Worm (Caenorhabditis elegans): ENCODE data around the gene ZK896.4.

Gene ZK896.4

DNA sequence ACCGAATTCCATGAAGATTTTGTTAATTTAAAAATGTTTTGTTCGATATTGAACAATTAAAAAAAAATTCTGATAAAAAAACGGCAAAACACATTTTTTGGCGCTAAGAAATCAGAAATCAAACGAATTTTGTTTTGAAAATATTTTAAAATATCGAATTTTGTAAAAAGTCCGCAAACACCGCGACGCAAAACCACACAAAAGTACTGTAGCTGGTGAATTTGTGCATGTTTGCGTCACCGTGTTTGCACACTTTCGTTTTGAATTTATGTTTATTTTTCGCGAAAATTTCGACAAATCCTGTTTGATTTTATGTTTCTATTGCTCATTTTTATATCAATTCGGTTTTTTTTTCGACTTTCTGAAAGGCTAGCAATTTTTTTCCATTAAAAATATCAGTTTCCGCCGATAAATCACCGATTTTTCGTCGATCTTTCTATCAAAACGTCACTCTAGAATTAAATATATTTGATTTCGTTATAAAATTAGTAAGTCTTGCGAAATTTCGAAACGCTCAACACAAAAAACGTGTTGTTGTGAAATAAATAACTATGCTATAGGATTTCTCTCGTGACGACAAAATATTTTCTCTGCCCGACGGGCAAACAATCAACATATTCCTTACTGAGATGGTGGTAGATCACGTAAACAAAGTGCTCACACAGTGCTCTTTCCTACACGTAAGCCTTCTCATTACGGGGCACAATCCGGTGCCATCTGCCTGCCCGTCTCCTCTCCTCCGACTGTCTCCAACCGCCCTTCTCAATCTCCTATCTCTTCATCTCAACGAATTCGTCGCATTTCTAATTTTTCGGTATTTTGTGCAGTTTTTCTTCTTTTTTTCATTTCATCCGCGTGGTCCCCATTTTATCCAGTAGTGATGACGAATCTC, 51.2 kb downstream of the ZK896.4 start:
- TF ChIP-seq unc-42 (tag; optimal IDR thresholded peaks at IDR 0.05), result no peak
- no peak for TF ChIP-seq pros-1 (tag; optimal IDR thresholded peaks at IDR 0.05)
- TF ChIP-seq ceh-24 (tag; optimal IDR thresholded peaks at IDR 0.05), result no peak
- no peak for TF ChIP-seq pha-2 (tag; optimal IDR thresholded peaks at IDR 0.05)
- TF ChIP-seq elt-4 (tag; optimal IDR thresholded peaks at IDR 0.05), result no peak
- no peak for TF ChIP-seq pag-3 (tag; optimal IDR thresholded peaks at IDR 0.05; ENCODE audit: borderline replicate concordance)
- no peak for TF ChIP-seq ets-4 (tag; optimal IDR thresholded peaks at IDR 0.05)
- no peak for TF ChIP-seq K09A11.1 (tag; optimal IDR thresholded peaks at IDR 0.05; ENCODE audit: insufficient read depth)
- no peak for TF ChIP-seq K02D7.2 (tag; optimal IDR thresholded peaks at IDR 0.05)
- TF ChIP-seq tbx-2 (tag; optimal IDR thresholded peaks at IDR 0.05), result no peak
- no peak for TF ChIP-seq hlh-15 (tag; optimal IDR thresholded peaks at IDR 0.05)
- no peak for TF ChIP-seq ceh-6 (GFP tag; optimal IDR thresholded peaks at IDR 0.05)

DNA sequence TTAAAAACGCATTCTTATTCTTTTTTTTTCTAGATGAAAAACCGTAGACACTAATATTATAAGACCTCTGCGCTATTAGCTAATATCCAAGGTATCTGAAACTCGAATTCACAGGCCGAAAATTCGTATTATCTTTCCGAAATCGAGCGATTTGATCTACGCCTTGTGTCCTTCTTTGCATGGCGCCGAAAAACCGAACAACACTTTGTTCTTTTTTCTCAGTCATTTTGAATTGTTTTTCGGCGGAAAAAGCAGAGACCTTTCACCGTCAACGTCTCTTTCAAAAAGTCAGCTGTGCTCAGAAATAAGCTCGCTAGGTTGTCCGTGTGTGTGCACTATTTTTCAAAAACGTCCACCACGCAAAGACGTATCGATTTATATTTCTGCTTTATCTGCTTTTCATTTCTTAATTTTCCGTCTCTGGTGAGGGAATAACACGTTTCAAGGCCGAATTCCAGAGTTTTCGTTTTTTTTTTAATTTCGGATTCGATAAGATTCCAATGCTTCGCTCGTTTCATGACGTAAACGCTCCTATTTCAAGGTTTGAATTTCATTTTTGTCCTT, 52.2 kb downstream of the ZK896.4 start:
- no peak for TF ChIP-seq ahr-1 (tag; optimal IDR thresholded peaks at IDR 0.05)
- TF ChIP-seq ceh-48 (tag; optimal IDR thresholded peaks at IDR 0.05), result peak; percentile 49

Measured in whole organism, late embryonic.